Worm (Caenorhabditis elegans) whole organism, L4 larva: Measurements from ENCODE around the gene fbxa-45.

Source experiments
- F10B5.3 ChIP-seq: sonication (generic microtip); optimal IDR thresholded peaks from 2 replicates; lab custom pipeline; 2016; ENCODE audit warnings: mild to moderate bottlenecking, missing genetic modification characterization, missing compliant biosample characterization
- ces-1 ChIP-seq: fragments of 150-350 bp; sonication (generic microtip); optimal IDR thresholded peaks from 4 replicates; lab custom pipeline; 2014; ENCODE audit warnings: missing biosample characterization, missing genetic modification reagents, missing genetic modification characterization
- daf-12 ChIP-seq: fragments of 150-350 bp; optimal IDR thresholded peaks from 2 replicates; lab custom pipeline; 2014; ENCODE audit warnings: missing biosample characterization, missing genetic modification reagents, missing genetic modification characterization
- dmd-8 ChIP-seq: fragments of 200-800 bp; sonication (Bioruptor generic); IDR thresholded peaks from 2 replicates; pipeline ENCODE4 v1.3.6; 2022; ENCODE audit warnings: missing genetic modification characterization, missing compliant biosample characterization
- egl-27 ChIP-seq: sonication (generic microtip); optimal IDR thresholded peaks from 3 replicates; lab custom pipeline; 2017; ENCODE audit warnings: missing biosample characterization, missing genetic modification reagents, missing genetic modification characterization
- lir-3 ChIP-seq: sonication (generic microtip); optimal IDR thresholded peaks from 2 replicates; lab custom pipeline; 2016; ENCODE audit warnings: mild to moderate bottlenecking, missing genetic modification characterization, missing compliant biosample characterization
- lsy-2 ChIP-seq, 2 experiments: fragments of 150-350 bp in 1 of 2; sonication (generic microtip) in 1 of 2; optimal IDR thresholded peaks; 2 replicates each; lab custom pipeline; 2014 to 2017; ENCODE audit warnings: missing biosample characterization in 2 of 2, missing genetic modification characterization in 2 of 2
- mxl-3 ChIP-seq: fragments of 200-800 bp; sonication (Bioruptor generic); optimal IDR thresholded peaks from 2 replicates; lab custom pipeline; 2018; ENCODE audit warnings: mild to moderate bottlenecking, missing genetic modification characterization, missing compliant biosample characterization
- nhr-25 ChIP-seq: sonication (generic microtip); optimal IDR thresholded peaks from 2 replicates; lab custom pipeline; 2017; ENCODE audit warnings: missing genetic modification characterization, mild to moderate bottlenecking, missing compliant biosample characterization, antibody characterized with exemption, moderate library complexity, borderline replicate concordance; ENCODE audit not compliant: insufficient read depth
- nhr-42 ChIP-seq: fragments of 200-800 bp; sonication (Bioruptor generic); IDR thresholded peaks from 2 replicates; pipeline ENCODE4 v1.3.6; 2022; ENCODE audit warnings: missing genetic modification characterization, missing compliant biosample characterization
- unc-62 ChIP-seq, 3 experiments: fragments of 150-350 bp in 1 of 3; sonication (generic microtip); optimal IDR thresholded peaks in 2 of 3; peaks in 1 of 3; 1 replicate in 1 of 3; 2 replicates in 2 of 3; lab custom pipeline; 2014 to 2017; ENCODE audit warnings: missing biosample characterization in 3 of 3, missing genetic modification characterization in 3 of 3, missing genetic modification reagents in 3 of 3, missing genotype in 1 of 3
- vab-7 ChIP-seq: fragments of 200-800 bp; sonication (Bioruptor generic); IDR thresholded peaks from 2 replicates; pipeline ENCODE4 v1.3.6; 2022; ENCODE audit warnings: missing genetic modification reagents, missing genetic modification characterization, missing compliant biosample characterization
- ztf-11 ChIP-seq: fragments of 150-350 bp; optimal IDR thresholded peaks from 2 replicates; lab custom pipeline; 2014; ENCODE audit warnings: missing biosample characterization, missing genetic modification characterization

ce11 chrV:16874966-16875365, 24.3 kb downstream of the fbxa-45 start, which contains the start of gene F49A5.10:
- TF ChIP-seq egl-27 (tag; lab: Kevin White, UChicago) (no peak), daf-12 (tag; lab: Kevin White, UChicago) (no peak), ces-1 (GFP tag; lab: Kevin White, UChicago) (no peak), nhr-42 (GFP tag; lab: Robert Waterston, UW) (no peak), ztf-11 (tag; lab: Kevin White, UChicago) (no peak), unc-62 (GFP tag; optimal IDR thresholded peaks at IDR 0.05 in 1 of 2; lab: Kevin White, UChicago) (no peak), unc-62 (tag; optimal IDR thresholded peaks at IDR 0.05; lab: Kevin White, UChicago) (no peak), mxl-3 (GFP tag; lab: Kevin White, UChicago) (no peak), vab-7 (no peak), lir-3 (tag; lab: Kevin White, UChicago) (no peak), nhr-25 (tag; lab: Kevin White, UChicago) (no peak), F10B5.3 (tag; lab: Kevin White, UChicago) (no peak), lsy-2 (tag; optimal IDR thresholded peaks at IDR 0.05; lab: Kevin White, UChicago) (no peak), dmd-8 (GFP tag; lab: Robert Waterston, UW) (no peak)
